Worm (Caenorhabditis elegans) whole organism, L1 larva: Measurements from ENCODE around the gene fkh-8.

Source experiments
- F16B12.6 ChIP-seq: fragments of 150-350 bp; optimal IDR thresholded peaks from 2 replicates; lab custom pipeline; 2014; ENCODE audit warnings: missing biosample characterization, missing genetic modification characterization
- Y116A8C.19 ChIP-seq: sonication (generic microtip); optimal IDR thresholded peaks from 2 replicates; lab custom pipeline; 2016; ENCODE audit warnings: missing compliant biosample characterization, missing genetic modification characterization, borderline replicate concordance
- alr-1 ChIP-seq: fragments of 200-800 bp; sonication (Bioruptor generic); optimal IDR thresholded peaks from 2 replicates; lab custom pipeline; 2018; ENCODE audit warnings: borderline replicate concordance, mild to moderate bottlenecking, missing genetic modification characterization, missing compliant biosample characterization
- ceh-8 ChIP-seq: fragments of 200-800 bp; sonication (Bioruptor generic); optimal IDR thresholded peaks from 2 replicates; lab custom pipeline; 2018; ENCODE audit warnings: mild to moderate bottlenecking, missing genetic modification characterization, moderate library complexity, missing compliant biosample characterization
- ceh-90 ChIP-seq: sonication (generic microtip); optimal IDR thresholded peaks from 2 replicates; lab custom pipeline; 2016; ENCODE audit warnings: missing genetic modification characterization, missing compliant biosample characterization
- ces-1 ChIP-seq: fragments of 150-350 bp; optimal IDR thresholded peaks from 2 replicates; lab custom pipeline; 2014; ENCODE audit warnings: missing biosample characterization, missing genetic modification reagents, missing genetic modification characterization
- dpl-1 ChIP-seq, 3 experiments: fragments of 150-350 bp in 2 of 3; sonication (generic microtip) in 1 of 3; optimal IDR thresholded peaks; 2 replicates each; lab custom pipeline; 2014 to 2017; ENCODE audit warnings: missing biosample characterization in 3 of 3, missing genetic modification characterization in 3 of 3, missing genetic modification reagents in 3 of 3
- dsc-1 ChIP-seq: sonication (generic microtip); optimal IDR thresholded peaks from 2 replicates; lab custom pipeline; 2016; ENCODE audit warnings: mild to moderate bottlenecking, missing genetic modification characterization, missing compliant biosample characterization
- efl-1 ChIP-seq, 4 experiments: fragments of 150-350 bp; optimal IDR thresholded peaks in 3 of 4; peaks in 1 of 4; 1 replicate in 1 of 4; 2 replicates in 3 of 4; lab custom pipeline; 2014; ENCODE audit warnings: missing biosample characterization in 2 of 4, missing genetic modification characterization in 2 of 4, missing genetic modification reagents in 2 of 4
- egl-13 ChIP-seq: sonication (generic microtip); optimal IDR thresholded peaks from 2 replicates; lab custom pipeline; 2016; ENCODE audit warnings: missing genotype, missing genetic modification reagents, missing genetic modification characterization, missing compliant biosample characterization
- ets-5 ChIP-seq: fragments of 200-800 bp; sonication (Bioruptor generic); IDR thresholded peaks from 2 replicates; pipeline ENCODE4 v1.3.6; 2022; ENCODE audit warnings: missing genetic modification characterization, missing compliant biosample characterization
- fkh-8 ChIP-seq: sonication (generic microtip); optimal IDR thresholded peaks from 2 replicates; lab custom pipeline; 2016; ENCODE audit warnings: mild to moderate bottlenecking, missing genetic modification characterization, missing compliant biosample characterization
- fos-1 ChIP-seq: fragments of 150-350 bp; optimal IDR thresholded peaks from 2 replicates; lab custom pipeline; 2014; ENCODE audit warnings: missing biosample characterization, missing genetic modification characterization
- grh-1 ChIP-seq: fragments of 200-800 bp; sonication (Bioruptor generic); IDR thresholded peaks from 2 replicates; pipeline ENCODE4 v1.3.6; 2022; ENCODE audit warnings: missing genetic modification reagents, missing genetic modification characterization, missing compliant biosample characterization
- hlh-4 ChIP-seq: sonication (generic microtip); optimal IDR thresholded peaks from 2 replicates; lab custom pipeline; 2016; ENCODE audit warnings: mild to moderate bottlenecking, missing genetic modification characterization, missing compliant biosample characterization
- hpl-2 ChIP-seq: fragments of 150-350 bp; optimal IDR thresholded peaks from 2 replicates; lab custom pipeline; 2014; ENCODE audit warnings: missing biosample characterization, missing genetic modification reagents, missing genetic modification characterization
- isw-1 ChIP-seq: fragments of 200-800 bp; sonication (Bioruptor generic); IDR thresholded peaks from 2 replicates; pipeline ENCODE4 v1.3.6; 2022; ENCODE audit warnings: missing genetic modification characterization, missing compliant biosample characterization
- lin-13 ChIP-seq: fragments of 150-350 bp; optimal IDR thresholded peaks from 2 replicates; lab custom pipeline; 2014; ENCODE audit warnings: missing biosample characterization, missing genetic modification reagents, missing genetic modification characterization
- lin-14 ChIP-seq: fragments of 200-800 bp; sonication (Bioruptor generic); optimal IDR thresholded peaks from 2 replicates; lab custom pipeline; 2018; ENCODE audit warnings: mild to moderate bottlenecking, missing genetic modification characterization, moderate library complexity, missing compliant biosample characterization
- lin-15B ChIP-seq: fragments of 150-350 bp; sonication (generic microtip); optimal IDR thresholded peaks from 3 replicates; lab custom pipeline; 2014; ENCODE audit warnings: missing biosample characterization, missing genetic modification characterization
- lin-35 ChIP-seq, 2 experiments: fragments of 150-350 bp; optimal IDR thresholded peaks; 2 replicates each; lab custom pipeline; 2014; ENCODE audit warnings: missing biosample characterization in 2 of 2, missing genetic modification characterization in 2 of 2, missing genetic modification reagents in 2 of 2
- lir-3 ChIP-seq: sonication (generic microtip); optimal IDR thresholded peaks from 2 replicates; lab custom pipeline; 2016; ENCODE audit warnings: mild to moderate bottlenecking, missing genetic modification characterization, moderate library complexity, missing compliant biosample characterization; ENCODE audit not compliant: poor library complexity
- lsy-2 ChIP-seq, 2 experiments: fragments of 150-350 bp; optimal IDR thresholded peaks; 2 replicates each; lab custom pipeline; 2014; ENCODE audit warnings: missing biosample characterization in 2 of 2, missing genetic modification characterization in 2 of 2
- mab-9 ChIP-seq: fragments of 200-800 bp; sonication (Bioruptor generic); IDR thresholded peaks from 2 replicates; pipeline ENCODE4 v1.3.6; 2022; ENCODE audit warnings: missing genetic modification reagents, missing genetic modification characterization, missing compliant biosample characterization
- mdl-1 ChIP-seq, 2 experiments: fragments of 150-350 bp; optimal IDR thresholded peaks; 2 replicates each; lab custom pipeline; 2014 to 2017; ENCODE audit warnings: missing biosample characterization in 2 of 2, missing genetic modification characterization in 2 of 2, inconsistent platforms in 1 of 2
- mep-1 ChIP-seq: fragments of 150-350 bp; optimal IDR thresholded peaks from 2 replicates; lab custom pipeline; 2014; ENCODE audit warnings: missing biosample characterization, missing genetic modification characterization
- nhr-12 ChIP-seq: sonication (generic microtip); optimal IDR thresholded peaks from 2 replicates; lab custom pipeline; 2017; ENCODE audit warnings: missing biosample characterization, missing genetic modification characterization
- nhr-19 ChIP-seq: fragments of 200-800 bp; sonication (Bioruptor generic); conservative IDR thresholded peaks from 2 replicates; pipeline ENCODE4 v1.3.6; 2022; ENCODE audit warnings: missing genetic modification characterization, missing compliant biosample characterization
- nhr-237 ChIP-seq: fragments of 150-350 bp; optimal IDR thresholded peaks from 2 replicates; lab custom pipeline; 2014; ENCODE audit warnings: missing biosample characterization, missing genetic modification characterization
- nhr-47 ChIP-seq: sonication (generic microtip); optimal IDR thresholded peaks from 2 replicates; lab custom pipeline; 2016; ENCODE audit warnings: mild to moderate bottlenecking, missing genetic modification characterization, moderate library complexity, missing compliant biosample characterization
- nhr-71 ChIP-seq: sonication (generic microtip); optimal IDR thresholded peaks from 2 replicates; lab custom pipeline; 2016; ENCODE audit warnings: mild to moderate bottlenecking, missing genetic modification characterization, moderate library complexity, missing compliant biosample characterization
- nhr-77 ChIP-seq: fragments of 150-350 bp; optimal IDR thresholded peaks from 2 replicates; lab custom pipeline; 2014; ENCODE audit warnings: missing biosample characterization, missing genetic modification characterization
- nhr-90 ChIP-seq: sonication (generic microtip); optimal IDR thresholded peaks from 2 replicates; lab custom pipeline; 2016; ENCODE audit warnings: mild to moderate bottlenecking, missing genetic modification characterization, missing compliant biosample characterization; ENCODE audit not compliant: poor library complexity
- pag-3 ChIP-seq: sonication (generic microtip); optimal IDR thresholded peaks from 2 replicates; lab custom pipeline; 2017; ENCODE audit warnings: missing genetic modification characterization, mild to moderate bottlenecking, missing compliant biosample characterization, antibody characterized with exemption, borderline replicate concordance; ENCODE audit not compliant: insufficient read depth
- pax-3 ChIP-seq: fragments of 200-800 bp; sonication (Bioruptor generic); optimal IDR thresholded peaks from 2 replicates; lab custom pipeline; 2018; ENCODE audit warnings: mild to moderate bottlenecking, missing genetic modification characterization, moderate library complexity, missing compliant biosample characterization
- pqm-1 ChIP-seq: sonication (generic microtip); optimal IDR thresholded peaks from 3 replicates; lab custom pipeline; 2017; ENCODE audit warnings: missing biosample characterization, missing genetic modification characterization
- snpc-4 ChIP-seq: fragments of 150-350 bp; optimal IDR thresholded peaks from 2 replicates; lab custom pipeline; 2014; ENCODE audit warnings: missing biosample characterization, missing genetic modification characterization
- snu-23 ChIP-seq: sonication (generic microtip); optimal IDR thresholded peaks from 2 replicates; lab custom pipeline; 2016; ENCODE audit warnings: missing genetic modification characterization, missing compliant biosample characterization
- sox-4 ChIP-seq: sonication (generic microtip); optimal IDR thresholded peaks from 2 replicates; lab custom pipeline; 2016; ENCODE audit warnings: missing genetic modification characterization, missing compliant biosample characterization
- sup-37 ChIP-seq: fragments of 200-800 bp; sonication (Bioruptor generic); optimal IDR thresholded peaks from 2 replicates; lab custom pipeline; 2018; ENCODE audit warnings: mild to moderate bottlenecking, missing genetic modification characterization, missing compliant biosample characterization
- tbx-2 ChIP-seq: sonication (generic microtip); optimal IDR thresholded peaks from 2 replicates; lab custom pipeline; 2016; ENCODE audit warnings: missing genetic modification characterization, missing compliant biosample characterization
- unc-130 ChIP-seq: fragments of 150-350 bp; optimal IDR thresholded peaks from 2 replicates; lab custom pipeline; 2017; ENCODE audit warnings: missing biosample characterization, missing genetic modification characterization, inconsistent platforms
- unc-86 ChIP-seq: sonication (generic microtip); optimal IDR thresholded peaks from 2 replicates; lab custom pipeline; 2016; ENCODE audit warnings: missing genetic modification characterization, missing compliant biosample characterization
- unc-98 ChIP-seq: fragments of 200-800 bp; sonication (Bioruptor generic); IDR thresholded peaks from 2 replicates; pipeline ENCODE4 v1.3.6; 2022; ENCODE audit warnings: missing genetic modification characterization, missing compliant biosample characterization
- xbp-1 ChIP-seq: sonication (generic microtip); optimal IDR thresholded peaks from 2 replicates; lab custom pipeline; 2016; ENCODE audit warnings: missing genetic modification characterization, missing compliant biosample characterization
- zip-4 ChIP-seq: fragments of 200-800 bp; sonication (Bioruptor generic); optimal IDR thresholded peaks from 2 replicates; lab custom pipeline; 2018; ENCODE audit warnings: mild to moderate bottlenecking, missing genetic modification characterization, moderate library complexity, missing compliant biosample characterization
- ztf-4 ChIP-seq: fragments of 150-350 bp; optimal IDR thresholded peaks from 2 replicates; lab custom pipeline; 2014; ENCODE audit warnings: missing biosample characterization, missing genetic modification characterization

The fkh-8 gene

ce11 chrII:6191293-6191692, at the start of gene fkh-8:
Gene fkh-8 (minus strand): TSS chrII:6191393.
- TF ChIP-seq pax-3 (tag; lab: Kevin White, UChicago) (no peak), snu-23 (GFP tag; lab: Kevin White, UChicago) (no peak), lin-14 (peak; percentile 4), nhr-71 (no peak), grh-1 (GFP tag; lab: Robert Waterston, UW) (no peak), Y116A8C.19 (tag; lab: Kevin White, UChicago) (no peak), ces-1 (GFP tag; lab: Kevin White, UChicago) (no peak), nhr-47 (no peak), lin-15B (tag; lab: Kevin White, UChicago) (no peak), ceh-90 (tag; lab: Kevin White, UChicago) (no peak), unc-86 (tag; lab: Kevin White, UChicago) (no peak), ztf-4 (tag; lab: Kevin White, UChicago) (no peak), efl-1 (optimal IDR thresholded peaks at IDR 0.05; lab: Kevin White, UChicago) (no peak), efl-1 (GFP tag; optimal IDR thresholded peaks at IDR 0.05 in 1 of 2; lab: Kevin White, UChicago) (peak in 1 of 2 experiments; percentile 36), lir-3 (no peak), dsc-1 (tag; lab: Kevin White, UChicago) (no peak), nhr-12 (tag; lab: Kevin White, UChicago) (no peak), isw-1 (no peak), mep-1 (tag; lab: Kevin White, UChicago) (no peak)

ce11 chrII:6236093-6236945, 45.1 kb upstream of the fkh-8 start:
- TF ChIP-seq nhr-77 (tag; lab: Kevin White, UChicago) (no peak), mab-9 (no peak), ets-5 (GFP tag; lab: Robert Waterston, UW) (no peak), lin-14 (peak; percentile 54), Y116A8C.19 (tag; lab: Kevin White, UChicago) (no peak), hlh-4 (tag; lab: Kevin White, UChicago) (no peak), pqm-1 (tag; lab: Kevin White, UChicago) (no peak), mdl-1 (tag; optimal IDR thresholded peaks at IDR 0.05; lab: Kevin White, UChicago) (no peak), alr-1 (tag; lab: Kevin White, UChicago) (no peak), ceh-90 (tag; lab: Kevin White, UChicago) (no peak), zip-4 (GFP tag; lab: Kevin White, UChicago) (no peak), snu-23 (GFP tag; lab: Kevin White, UChicago) (peak; percentile 6), snpc-4 (tag; lab: Kevin White, UChicago) (no peak), nhr-90 (tag; lab: Kevin White, UChicago) (no peak), pag-3 (tag; lab: Kevin White, UChicago) (no peak), ceh-8 (GFP tag; lab: Kevin White, UChicago) (no peak), isw-1 (no peak), egl-13 (tag; lab: Kevin White, UChicago) (no peak), fos-1 (no peak), unc-130 (tag; lab: Kevin White, UChicago) (no peak), lin-13 (no peak), sup-37 (GFP tag; lab: Kevin White, UChicago) (no peak), fkh-8 (tag; lab: Kevin White, UChicago) (no peak), xbp-1 (tag; lab: Kevin White, UChicago) (no peak), lsy-2 (tag; optimal IDR thresholded peaks at IDR 0.05; lab: Kevin White, UChicago) (peak in 1 of 2 experiments; percentile 30), nhr-237 (tag; lab: Kevin White, UChicago) (no peak), tbx-2 (tag; lab: Kevin White, UChicago) (no peak), ztf-4 (tag; lab: Kevin White, UChicago) (no peak), dpl-1 (GFP tag; optimal IDR thresholded peaks at IDR 0.05; lab: Kevin White, UChicago) (peak in 1 of 3 experiments; percentile 3), lin-35 (GFP tag; optimal IDR thresholded peaks at IDR 0.05; lab: Kevin White, UChicago) (peak in 1 of 2 experiments; percentile 45), F16B12.6 (tag; lab: Kevin White, UChicago) (no peak), hpl-2 (GFP tag; lab: Kevin White, UChicago) (no peak), grh-1 (GFP tag; lab: Robert Waterston, UW) (no peak), nhr-19 (GFP tag; lab: Robert Waterston, UW) (no peak), sox-4 (tag; lab: Kevin White, UChicago) (no peak), nhr-71 (peak; percentile 19), efl-1 (optimal IDR thresholded peaks at IDR 0.05; lab: Kevin White, UChicago) (no peak), efl-1 (GFP tag; optimal IDR thresholded peaks at IDR 0.05 in 1 of 2; lab: Kevin White, UChicago) (peak in 1 of 2 experiments; percentile 47), unc-98 (GFP tag; lab: Robert Waterston, UW) (no peak)
